Worm (Caenorhabditis elegans) whole organism, L4 larva: Measurements from ENCODE around the gene div-1.

Experiments used
- aha-1 ChIP-seq: fragments of 150-350 bp; peaks from one replicate; lab custom pipeline; 2014; ENCODE audit warnings: missing biosample characterization, missing genetic modification characterization
- lsy-2 ChIP-seq, 2 experiments: fragments of 150-350 bp in 1 of 2; sonication (generic microtip) in 1 of 2; optimal IDR thresholded peaks; 2 replicates each; lab custom pipeline; 2014 to 2017; ENCODE audit warnings: missing biosample characterization in 2 of 2, missing genetic modification characterization in 2 of 2
- nhr-10 ChIP-seq: fragments of 150-350 bp; optimal IDR thresholded peaks from 2 replicates; lab custom pipeline; 2014; ENCODE audit warnings: missing biosample characterization, missing genetic modification characterization
- skn-1 ChIP-seq: fragments of 150-350 bp; optimal IDR thresholded peaks from 2 replicates; lab custom pipeline; 2014; ENCODE audit warnings: missing biosample characterization, missing genetic modification characterization
- unc-130 ChIP-seq: sonication (generic microtip); optimal IDR thresholded peaks from 2 replicates; lab custom pipeline; 2016; ENCODE audit warnings: missing genetic modification reagents, missing genetic modification characterization, missing compliant biosample characterization

- TF ChIP-seq nhr-10 (tag; lab: Kevin White, UChicago) (no peak), skn-1 (tag; lab: Kevin White, UChicago) (no peak), unc-130 (GFP tag; lab: Kevin White, UChicago) (no peak), aha-1 (tag; lab: Kevin White, UChicago) (no peak), lsy-2 (tag; optimal IDR thresholded peaks at IDR 0.05; lab: Kevin White, UChicago) (no peak)
Measured at ce11 chrIII:10199052-10199451, 49.3 kb downstream of the div-1 start, which contains the start of gene T20G5.8.
